Fruit fly (Drosophila melanogaster) whole organism, embryonic: ENCODE results near the gene Phb1.
A peak's percentile ranks its signal among the peaks of the same experiment; 100 is the strongest.

Experiments used
- Atf-2 ChIP-seq: fragments of 200-800 bp; sonication (Bioruptor generic); optimal IDR thresholded peaks from 2 replicates; lab custom pipeline; 2016; ENCODE audit warnings: missing biosample characterization, missing genetic modification characterization
- CG10147 ChIP-seq: fragments of 200-800 bp; sonication (Bioruptor generic); optimal IDR thresholded peaks from 2 replicates; lab custom pipeline; 2019; ENCODE audit warnings: missing biosample characterization, mild to moderate bottlenecking, missing genetic modification characterization, moderate library complexity
- CG10959 ChIP-seq: fragments of 200-800 bp; sonication (Bioruptor generic); IDR thresholded peaks from 2 replicates; pipeline ENCODE4 v1.3.6; 2022; ENCODE audit warnings: missing biosample characterization, missing genetic modification characterization
- CG11247 ChIP-seq: fragments of 200-800 bp; sonication (Bioruptor generic); IDR thresholded peaks from 2 replicates; pipeline ENCODE4 v1.3.6; 2022; ENCODE audit warnings: missing biosample characterization, missing genetic modification characterization
- CG11398 ChIP-seq: fragments of 200-800 bp; sonication (Bioruptor generic); optimal IDR thresholded peaks from 2 replicates; lab custom pipeline; 2016; ENCODE audit warnings: missing biosample characterization, missing genetic modification characterization
- CG11456 ChIP-seq: fragments of 200-800 bp; sonication (Bioruptor generic); IDR thresholded peaks from 3 replicates; pipeline ENCODE4 v1.3.6; 2022; ENCODE audit warnings: missing biosample characterization, missing genetic modification characterization
- CG13424 ChIP-seq: fragments of 200-800 bp; sonication (Bioruptor generic); optimal IDR thresholded peaks from 2 replicates; lab custom pipeline; 2019; ENCODE audit warnings: missing biosample characterization, mild to moderate bottlenecking, missing genetic modification characterization, moderate library complexity
- CG13894 ChIP-seq: fragments of 200-800 bp; sonication (Bioruptor generic); optimal IDR thresholded peaks from 3 replicates; lab custom pipeline; 2018; ENCODE audit warnings: missing biosample characterization, mild to moderate bottlenecking, missing genetic modification characterization, moderate library complexity
- CG15601 ChIP-seq: fragments of 200-800 bp; sonication (Bioruptor generic); optimal IDR thresholded peaks from 3 replicates; lab custom pipeline; 2019; ENCODE audit warnings: missing biosample characterization, mild to moderate bottlenecking, missing genetic modification characterization, moderate library complexity
- CG15696 ChIP-seq: fragments of 200-800 bp; sonication (Bioruptor generic); optimal IDR thresholded peaks from 2 replicates; lab custom pipeline; 2019; ENCODE audit warnings: missing biosample characterization, mild to moderate bottlenecking, missing genetic modification characterization, moderate library complexity
- CG1603 ChIP-seq: fragments of 200-800 bp; sonication (Bioruptor generic); optimal IDR thresholded peaks from 2 replicates; lab custom pipeline; 2019; ENCODE audit warnings: missing biosample characterization, mild to moderate bottlenecking, missing genetic modification characterization, moderate library complexity
- CG16813 ChIP-seq: fragments of 200-800 bp; sonication (Bioruptor generic); IDR thresholded peaks from 3 replicates; pipeline ENCODE4 v1.3.6; 2022; ENCODE audit warnings: missing biosample characterization, missing genetic modification characterization; ENCODE audit not compliant: partially characterized antibody
- CG1792 ChIP-seq: fragments of 200-800 bp; sonication (Bioruptor generic); optimal IDR thresholded peaks from 2 replicates; lab custom pipeline; 2016; ENCODE audit warnings: missing biosample characterization, missing genetic modification characterization
- CG30020 ChIP-seq: fragments of 200-800 bp; optimal IDR thresholded peaks from 2 replicates; lab custom pipeline; 2019; ENCODE audit warnings: missing biosample characterization, mild to moderate bottlenecking, missing genetic modification characterization, moderate library complexity
- CG32532 ChIP-seq: fragments of 200-800 bp; sonication (Bioruptor generic); IDR thresholded peaks from 2 replicates; pipeline ENCODE4 v1.3.6; 2022; ENCODE audit warnings: missing biosample characterization, missing genetic modification characterization
- CG9797 ChIP-seq: fragments of 200-800 bp; sonication (Bioruptor generic); optimal IDR thresholded peaks from 3 replicates; lab custom pipeline; 2018; ENCODE audit warnings: missing biosample characterization, mild to moderate bottlenecking, missing genetic modification characterization
- CoRest ChIP-seq: fragments of 200-800 bp; sonication (Bioruptor generic); optimal IDR thresholded peaks from 3 replicates; lab custom pipeline; 2018; ENCODE audit warnings: missing biosample characterization, mild to moderate bottlenecking, missing genetic modification characterization, moderate library complexity
- D19A ChIP-seq: fragments of 200-800 bp; optimal IDR thresholded peaks from 3 replicates; lab custom pipeline; 2019; ENCODE audit warnings: missing biosample characterization, mild to moderate bottlenecking, missing genetic modification characterization, moderate library complexity
- Dad ChIP-seq: fragments of 200-800 bp; sonication (Bioruptor generic); optimal IDR thresholded peaks from 3 replicates; lab custom pipeline; 2016; ENCODE audit warnings: missing biosample characterization, missing genetic modification characterization
- Deaf1 ChIP-seq: fragments of 200-800 bp; optimal IDR thresholded peaks from 3 replicates; lab custom pipeline; 2019; ENCODE audit warnings: missing biosample characterization, mild to moderate bottlenecking, missing genetic modification characterization, moderate library complexity
- Dref ChIP-seq: fragments of 200-800 bp; sonication (Bioruptor generic); IDR thresholded peaks from 2 replicates; pipeline ENCODE4 v1.3.6; 2022; ENCODE audit warnings: missing biosample characterization, missing genetic modification characterization
- Fer1 ChIP-seq: fragments of 200-800 bp; sonication (Bioruptor generic); optimal IDR thresholded peaks from 2 replicates; lab custom pipeline; 2017; ENCODE audit warnings: missing biosample characterization, mild to moderate bottlenecking, missing genetic modification characterization
- Fer3 ChIP-seq: fragments of 200-800 bp; sonication (Bioruptor generic); optimal IDR thresholded peaks from 2 replicates; lab custom pipeline; 2018; ENCODE audit warnings: missing biosample characterization, mild to moderate bottlenecking, missing genetic modification characterization, moderate library complexity
- Hsf ChIP-seq: fragments of 200-800 bp; sonication (Bioruptor generic); optimal IDR thresholded peaks from 3 replicates; lab custom pipeline; 2016; ENCODE audit warnings: missing biosample characterization, missing genetic modification characterization
- Lim3 ChIP-seq: fragments of 200-800 bp; sonication (Bioruptor generic); IDR thresholded peaks from 2 replicates; pipeline ENCODE4 v1.3.6; 2022; ENCODE audit warnings: missing biosample characterization, missing genetic modification characterization
- Max ChIP-seq: fragments of 200-800 bp; sonication (Bioruptor generic); optimal IDR thresholded peaks from 2 replicates; lab custom pipeline; 2016; ENCODE audit warnings: missing biosample characterization, mild to moderate bottlenecking, missing genetic modification characterization
- Oli ChIP-seq: fragments of 200-800 bp; sonication (Bioruptor generic); optimal IDR thresholded peaks from 2 replicates; lab custom pipeline; 2018; ENCODE audit warnings: missing biosample characterization, mild to moderate bottlenecking, missing genetic modification characterization, moderate library complexity
- Scr ChIP-seq: fragments of 200-800 bp; sonication (Bioruptor generic); IDR thresholded peaks from 2 replicates; pipeline ENCODE4 v1.3.6; 2022; ENCODE audit warnings: missing biosample characterization, missing genetic modification characterization; ENCODE audit not compliant: partially characterized antibody
- YL-1 ChIP-seq: fragments of 200-800 bp; sonication (Bioruptor generic); optimal IDR thresholded peaks from 3 replicates; lab custom pipeline; 2017; ENCODE audit warnings: missing biosample characterization, mild to moderate bottlenecking, missing genetic modification characterization
- ab ChIP-seq: fragments of 200-800 bp; sonication (Bioruptor generic); optimal IDR thresholded peaks from 2 replicates; lab custom pipeline; 2016; ENCODE audit warnings: missing biosample characterization, missing genetic modification characterization
- chif ChIP-seq, 2 experiments: fragments of 200-800 bp; sonication (Bioruptor generic); optimal IDR thresholded peaks; 3 replicates each; lab custom pipeline; 2016; ENCODE audit warnings: missing biosample characterization in 2 of 2, missing genetic modification characterization in 2 of 2
- ci ChIP-seq: fragments of 200-800 bp; sonication (Bioruptor generic); IDR thresholded peaks from 3 replicates; pipeline ENCODE4 v1.3.6; 2022; ENCODE audit warnings: missing biosample characterization, missing genetic modification characterization
- corto ChIP-seq: fragments of 200-800 bp; sonication (Bioruptor generic); optimal IDR thresholded peaks from 2 replicates; lab custom pipeline; 2016; ENCODE audit warnings: missing biosample characterization, mild to moderate bottlenecking, missing genetic modification characterization, moderate library complexity
- crp ChIP-seq, 2 experiments: fragments of 200-800 bp; sonication (Bioruptor generic); optimal IDR thresholded peaks; 2 replicates in 1 of 2; 3 replicates in 1 of 2; lab custom pipeline; 2017; ENCODE audit warnings: missing biosample characterization in 2 of 2, missing genetic modification characterization in 2 of 2, mild to moderate bottlenecking in 1 of 2, moderate library complexity in 1 of 2
- en ChIP-seq: fragments of 200-800 bp; sonication (Bioruptor generic); optimal IDR thresholded peaks from 2 replicates; lab custom pipeline; 2016; ENCODE audit warnings: missing biosample characterization, missing genetic modification characterization
- eyg ChIP-seq: fragments of 200-800 bp; sonication (Bioruptor generic); optimal IDR thresholded peaks from 3 replicates; lab custom pipeline; 2016; ENCODE audit warnings: missing biosample characterization, missing genetic modification characterization
- kah ChIP-seq: fragments of 200-800 bp; sonication (Bioruptor generic); optimal IDR thresholded peaks from 2 replicates; lab custom pipeline; 2018; ENCODE audit warnings: missing biosample characterization, mild to moderate bottlenecking, missing genetic modification characterization
- lilli ChIP-seq: fragments of 200-800 bp; sonication (Bioruptor generic); optimal IDR thresholded peaks from 3 replicates; lab custom pipeline; 2016; ENCODE audit warnings: missing biosample characterization, missing genetic modification characterization
- nerfin-1 ChIP-seq: fragments of 200-800 bp; sonication (Bioruptor generic); optimal IDR thresholded peaks from 3 replicates; lab custom pipeline; 2019; ENCODE audit warnings: missing biosample characterization, mild to moderate bottlenecking, missing genetic modification characterization, moderate library complexity
- oc ChIP-seq: fragments of 200-800 bp; sonication (Bioruptor generic); optimal IDR thresholded peaks from 2 replicates; lab custom pipeline; 2018; ENCODE audit warnings: missing biosample characterization, mild to moderate bottlenecking, missing genetic modification characterization, moderate library complexity
- onecut ChIP-seq: fragments of 200-800 bp; sonication (Bioruptor generic); IDR thresholded peaks from 2 replicates; pipeline ENCODE4 v1.3.6; 2022; ENCODE audit warnings: missing biosample characterization, missing genetic modification characterization
- pan ChIP-seq, 4 experiments: fragments of >200 bp in 3 of 4; fragments of 200-800 bp in 1 of 4; sonication (Bioruptor generic) in 1 of 4; optimal IDR thresholded peaks in 3 of 4; IDR thresholded peaks in 1 of 4; 2 replicates each; pipeline versions ENCODE4 v1.3.6 to Lab custom; 2017 to 2022; ENCODE audit warnings: missing biosample characterization in 2 of 4, missing genetic modification characterization in 2 of 4, mixed read lengths in 1 of 4
- pum ChIP-seq: fragments of 200-800 bp; sonication (Bioruptor generic); optimal IDR thresholded peaks from 2 replicates; lab custom pipeline; 2016; ENCODE audit warnings: missing biosample characterization, missing genetic modification characterization
- row ChIP-seq: fragments of 200-800 bp; sonication (Bioruptor generic); IDR thresholded peaks from 3 replicates; pipeline ENCODE4 v1.3.6; 2022; ENCODE audit warnings: missing biosample characterization, missing genetic modification characterization
- seq ChIP-seq: fragments of 200-800 bp; sonication (Bioruptor generic); IDR thresholded peaks from 2 replicates; pipeline ENCODE4 v1.3.6; 2022; ENCODE audit warnings: missing biosample characterization, missing genetic modification characterization
- slbo ChIP-seq: fragments of 200-800 bp; sonication (Bioruptor generic); IDR thresholded peaks from 2 replicates; pipeline ENCODE4 v1.3.6; 2022; ENCODE audit warnings: missing biosample characterization, missing genetic modification characterization
- tgo ChIP-seq: fragments of 200-800 bp; sonication (Bioruptor generic); IDR thresholded peaks from 3 replicates; pipeline ENCODE4 v1.3.6; 2022; ENCODE audit warnings: missing biosample characterization, missing genetic modification characterization

The Phb1 gene

dm6 chr2L:19133465-19134365, 10.0 kb upstream of the Phb1 start, which contains the start of gene brat (continued):
- TF ChIP-seq Oli (peak; percentile 16), Atf-2 (peak; percentile 44), seq (GFP tag; lab: Robert Waterston, UW) (peak; percentile 15; the same call in 1 of the 2 replicates), oc (peak; percentile 17), ab (GFP tag; lab: Kevin White, UChicago) (no peak), CG10959 (no peak), corto (GFP tag; lab: Kevin White, UChicago) (peak; percentile 26), D19A (peak; percentile 64), CG11398 (peak; percentile 13), CG30020 (tag; lab: Kevin White, UChicago) (peak; percentile 69), CG10147 (GFP tag; lab: Kevin White, UChicago) (peak; percentile 13), Fer3 (peak; percentile 44), CG1792 (GFP tag; lab: Kevin White, UChicago) (peak; percentile 35), CG11247 (GFP tag; lab: Robert Waterston, UW) (0 out of 2 replicates have a peak, but pooled peaks have one; percentile 24), CoRest (tag; lab: Kevin White, UChicago) (peak; percentile 75), CG15601 (tag; lab: Kevin White, UChicago) (peak; percentile 14), CG11456 (GFP tag; lab: Robert Waterston, UW) (no peak), CG15696 (peak; percentile 56), kah (GFP tag; lab: Kevin White, UChicago) (no peak), Max (peak; percentile 64), pum (GFP tag; lab: Kevin White, UChicago) (peak; percentile 40), CG16813 (GFP tag; lab: Robert Waterston, UW) (peak; percentile 95), CG1603 (tag; lab: Kevin White, UChicago) (peak; percentile 57), Fer1 (peak; percentile 25), en (GFP tag; lab: Kevin White, UChicago) (peak; percentile 14), Dad (GFP tag; lab: Kevin White, UChicago) (peak; percentile 37), crp (GFP tag; optimal IDR thresholded peaks at IDR 0.05; lab: Kevin White, UChicago) (peak in 1 of 2 experiments; percentile 5), Deaf1 (tag; lab: Kevin White, UChicago) (peak; percentile 19), nerfin-1 (tag; lab: Kevin White, UChicago) (peak; percentile 91), CG9797 (peak; percentile 27), pan (optimal IDR thresholded peaks at IDR 0.05; lab: Kevin White, UChicago) (no peak), pan (GFP tag; optimal IDR thresholded peaks at IDR 0.05 in 1 of 2, IDR thresholded peaks at IDR 0.05 in 1 of 2) (no peak), lilli (GFP tag; lab: Kevin White, UChicago) (peak; percentile 80), YL-1 (GFP tag; lab: Kevin White, UChicago) (peak; percentile 40), eyg (GFP tag; lab: Kevin White, UChicago) (peak; percentile 39), CG13894 (peak; percentile 31), Lim3 (GFP tag; lab: Robert Waterston, UW) (no peak), row (peak; percentile 83), Scr (GFP tag; lab: Robert Waterston, UW) (peak; percentile 96), tgo (GFP tag; lab: Robert Waterston, UW) (no peak), ci (GFP tag; lab: Robert Waterston, UW) (peak; percentile 21; the same call in 1 of the 3 replicates), CG32532 (GFP tag; lab: Robert Waterston, UW) (peak; percentile 56), Hsf (GFP tag; lab: Kevin White, UChicago) (peak; percentile 67), Dref (GFP tag; lab: Robert Waterston, UW) (peak; percentile 72), chif (GFP tag; optimal IDR thresholded peaks at IDR 0.05; lab: Kevin White, UChicago) (peak; percentile 22 to 57), CG13424 (peak; percentile 64), onecut (GFP tag; lab: Robert Waterston, UW) (0 out of 2 replicates have a peak, but pooled peaks have one; percentile 11), slbo (GFP tag; lab: Robert Waterston, UW) (peak; percentile 61; the same call in 1 of the 2 replicates)
